Fruit fly (Drosophila melanogaster) Kc167 (cell line): ENCODE measurements around the gene CG13678.

ENCODE experiments used
- Sin3A ChIP-seq: fragments of >200 bp; optimal IDR thresholded peaks from 2 replicates; lab custom pipeline; 2018; ENCODE audit warnings: missing external identifiers
- h ChIP-seq: fragments of >200 bp; optimal IDR thresholded peaks from 3 replicates; lab custom pipeline; 2018; ENCODE audit warnings: missing external identifiers
- insv ChIP-seq: fragments of >200 bp; optimal IDR thresholded peaks from 3 replicates; lab custom pipeline; 2018; ENCODE audit warnings: missing external identifiers
- psq ChIP-seq: fragments of >200 bp; optimal IDR thresholded peaks from 2 replicates; lab custom pipeline; 2017; ENCODE audit warnings: missing external identifiers
- ttk ChIP-seq: sonication (Bioruptor generic); optimal IDR thresholded peaks from 2 replicates; lab custom pipeline; 2017; ENCODE audit warnings: missing external identifiers

dm6 chr3L:8185263-8186227, 36.4 kb upstream of the CG13678 start:
- TF ChIP-seq insv: no peak
- no peak for TF ChIP-seq Sin3A (lab: Kevin White, UChicago)
- TF ChIP-seq psq (lab: Kevin White, UChicago): no peak
- TF ChIP-seq ttk: no peak
- TF ChIP-seq h (lab: Kevin White, UChicago): no peak
